Fruit fly (Drosophila melanogaster): ENCODE measurements around the gene Hr78.

- no peak for TF ChIP-seq gl (tag; optimal IDR thresholded peaks at IDR 0.05)
- no peak for TF ChIP-seq CG32121 (GFP tag; IDR thresholded peaks at IDR 0.05)
- TF ChIP-seq Pif1B (GFP tag; optimal IDR thresholded peaks at IDR 0.05), result no peak
- no peak for TF ChIP-seq CG8301 (tag; optimal IDR thresholded peaks at IDR 0.05)
- no peak for TF ChIP-seq CG15710 (tag; optimal IDR thresholded peaks at IDR 0.05)
- no peak for TF ChIP-seq Pif1A (GFP tag; optimal IDR thresholded peaks at IDR 0.05)
- no peak for TF ChIP-seq CG34367 (tag; optimal IDR thresholded peaks at IDR 0.05)
- TF ChIP-seq CG4496 (GFP tag; IDR thresholded peaks at IDR 0.05), result no peak
- no peak for TF ChIP-seq CG12605 (GFP tag; IDR thresholded peaks at IDR 0.05)
- no peak for TF ChIP-seq D1 (tag; optimal IDR thresholded peaks at IDR 0.05)
- TF ChIP-seq CG10348 (GFP tag; IDR thresholded peaks at IDR 0.05), result no peak
Observed at dm6 chr3L:21501172-21501571, 3.9 kb upstream of the Hr78 start, which contains the start of gene Est-Q.

All from whole organism, pupa.